Fruit fly (Drosophila melanogaster): ENCODE measurements around the gene Prp4k.

DNA sequence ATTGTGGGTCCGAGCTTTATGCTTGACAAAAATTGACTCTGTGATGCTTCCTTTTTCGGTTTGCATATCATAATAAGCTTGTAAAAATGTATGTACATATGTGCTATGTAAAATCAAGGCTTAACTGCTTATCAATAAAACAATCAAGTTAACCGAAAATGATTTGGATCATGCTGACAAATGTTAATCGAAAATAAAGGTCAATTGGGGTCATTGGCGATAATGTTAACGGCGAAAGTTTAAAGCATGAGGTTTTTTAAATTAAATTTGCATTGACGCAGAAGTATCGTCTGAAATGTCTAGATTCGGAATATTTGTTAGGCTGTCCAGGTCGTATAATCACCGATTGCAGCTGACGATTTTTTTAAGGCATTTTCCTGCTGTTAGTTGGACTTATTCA, 5.1 kb upstream of the Prp4k start, which contains the start of gene Kaz1-ORFB:
- TF ChIP-seq CG8478 (optimal IDR thresholded peaks at IDR 0.05) (no peak), CTCF (optimal IDR thresholded peaks at IDR 0.05) (no peak)
